Fruit fly (Drosophila melanogaster): Measurements from ENCODE around the gene CG5902.

- TF ChIP-seq psq (optimal IDR thresholded peaks at IDR 0.05), result no peak
- TF ChIP-seq ttk (optimal IDR thresholded peaks at IDR 0.05), result no peak
Measured at dm6 chr3R:23996224-23996623, 9.8 kb downstream of the CG5902 start, which contains the start of gene LSm3.
